Worm (Caenorhabditis elegans) whole organism, young adult: ENCODE results near the gene vglu-3.

ENCODE experiments used
- B0035.1 ChIP-seq: sonication (generic microtip); optimal IDR thresholded peaks from 2 replicates; lab custom pipeline; 2016; ENCODE audit warnings: missing genetic modification characterization, mild to moderate bottlenecking, missing compliant biosample characterization, missing genotype, missing genetic modification reagents
- F22D6.2 ChIP-seq: sonication (generic microtip); optimal IDR thresholded peaks from 2 replicates; lab custom pipeline; 2016; ENCODE audit warnings: mild to moderate bottlenecking, missing genetic modification characterization, missing compliant biosample characterization
- F55B11.4 ChIP-seq: sonication (generic microtip); optimal IDR thresholded peaks from 2 replicates; lab custom pipeline; 2016; ENCODE audit warnings: missing compliant biosample characterization, missing genetic modification characterization, borderline replicate concordance; ENCODE audit not compliant: insufficient read depth
- K11D2.4 ChIP-seq: fragments of 200-800 bp; sonication (Bioruptor generic); IDR thresholded peaks from 2 replicates; pipeline ENCODE4 v1.3.6; 2022; ENCODE audit warnings: missing genetic modification reagents, missing genetic modification characterization, missing compliant biosample characterization
- Y56A3A.18 ChIP-seq: fragments of 200-800 bp; sonication (Bioruptor generic); IDR thresholded peaks from 2 replicates; pipeline ENCODE4 v1.3.6; 2022; ENCODE audit warnings: missing genetic modification reagents, missing genetic modification characterization, missing compliant biosample characterization
- athp-1 ChIP-seq: sonication (generic microtip); optimal IDR thresholded peaks from 2 replicates; lab custom pipeline; 2017; ENCODE audit warnings: mild to moderate bottlenecking, missing genetic modification characterization, missing compliant biosample characterization
- bed-1 ChIP-seq: fragments of 200-800 bp; sonication (Bioruptor generic); IDR thresholded peaks from 2 replicates; pipeline ENCODE4 v1.3.6; 2022; ENCODE audit warnings: missing genetic modification reagents, missing genetic modification characterization, missing compliant biosample characterization
- bed-2 ChIP-seq: fragments of 200-800 bp; sonication (Bioruptor generic); IDR thresholded peaks from 2 replicates; pipeline ENCODE4 v1.3.6; 2022; ENCODE audit warnings: missing genetic modification reagents, missing genetic modification characterization, missing compliant biosample characterization
- ceh-27 ChIP-seq: fragments of 200-800 bp; sonication (Bioruptor generic); optimal IDR thresholded peaks from 2 replicates; lab custom pipeline; 2018; ENCODE audit warnings: mild to moderate bottlenecking, missing genetic modification characterization, moderate library complexity, missing compliant biosample characterization
- ceh-40 ChIP-seq: fragments of 200-800 bp; sonication (Bioruptor generic); IDR thresholded peaks from 2 replicates; pipeline ENCODE4 v1.3.6; 2022; ENCODE audit warnings: missing genetic modification characterization, missing compliant biosample characterization
- ceh-58 ChIP-seq: fragments of 200-800 bp; sonication (Bioruptor generic); IDR thresholded peaks from 2 replicates; pipeline ENCODE4 v1.3.6; 2022; ENCODE audit warnings: missing genetic modification characterization, missing compliant biosample characterization
- dpl-1 ChIP-seq: fragments of 150-350 bp; optimal IDR thresholded peaks from 2 replicates; lab custom pipeline; 2014; ENCODE audit warnings: missing biosample characterization, missing genetic modification reagents, missing genetic modification characterization
- efl-1 ChIP-seq: fragments of 150-350 bp; optimal IDR thresholded peaks from 2 replicates; lab custom pipeline; 2014; ENCODE audit warnings: missing biosample characterization, missing genetic modification reagents, missing genetic modification characterization
- ekl-4 ChIP-seq: fragments of 200-800 bp; sonication (Bioruptor generic); IDR thresholded peaks from 2 replicates; pipeline ENCODE4 v1.3.6; 2022; ENCODE audit warnings: missing genetic modification reagents, missing genetic modification characterization, missing compliant biosample characterization
- hmg-1.2 ChIP-seq: fragments of 200-800 bp; sonication (Bioruptor generic); IDR thresholded peaks from 2 replicates; pipeline ENCODE4 v1.3.6; 2022; ENCODE audit warnings: missing genetic modification reagents, missing genetic modification characterization, missing compliant biosample characterization
- hmg-20 ChIP-seq: fragments of 200-800 bp; sonication (Bioruptor generic); IDR thresholded peaks from 2 replicates; pipeline ENCODE4 v1.3.6; 2022; ENCODE audit warnings: missing genetic modification reagents, missing genetic modification characterization, missing compliant biosample characterization
- let-526 ChIP-seq: fragments of 200-800 bp; sonication (Bioruptor generic); IDR thresholded peaks from 2 replicates; pipeline ENCODE4 v1.3.6; 2022; ENCODE audit warnings: missing genetic modification reagents, missing genetic modification characterization, missing compliant biosample characterization
- lin-26 ChIP-seq: fragments of 200-800 bp; sonication (Bioruptor generic); IDR thresholded peaks from 2 replicates; pipeline ENCODE4 v1.3.6; 2022; ENCODE audit warnings: missing genetic modification reagents, missing genetic modification characterization, missing compliant biosample characterization
- madf-10 ChIP-seq: sonication (generic microtip); optimal IDR thresholded peaks from 2 replicates; lab custom pipeline; 2016; ENCODE audit warnings: mild to moderate bottlenecking, missing genetic modification characterization, missing compliant biosample characterization
- madf-3 ChIP-seq: fragments of 200-800 bp; sonication (Bioruptor generic); IDR thresholded peaks from 2 replicates; pipeline ENCODE4 v1.3.6; 2022; ENCODE audit warnings: missing genetic modification reagents, missing genetic modification characterization, missing compliant biosample characterization
- nfya-1 ChIP-seq: sonication (generic microtip); optimal IDR thresholded peaks from 2 replicates; lab custom pipeline; 2017; ENCODE audit warnings: antibody characterized with exemption, missing compliant biosample characterization, missing genetic modification characterization, borderline replicate concordance; ENCODE audit not compliant: insufficient read depth
- nhr-120 ChIP-seq: fragments of 200-800 bp; sonication (Bioruptor generic); IDR thresholded peaks from 2 replicates; pipeline ENCODE4 v1.3.6; 2022; ENCODE audit warnings: missing genetic modification characterization, missing compliant biosample characterization
- nhr-80 ChIP-seq: sonication (generic microtip); optimal IDR thresholded peaks from 2 replicates; lab custom pipeline; 2016; ENCODE audit warnings: missing genetic modification characterization, missing compliant biosample characterization
- repo-1 ChIP-seq: sonication (generic microtip); optimal IDR thresholded peaks from 2 replicates; lab custom pipeline; 2017; ENCODE audit warnings: mild to moderate bottlenecking, missing genetic modification characterization, missing compliant biosample characterization
- snpc-4 ChIP-seq, 5 experiments: fragments of 150-350 bp in 1 of 5; sonication (generic microtip) in 4 of 5; optimal IDR thresholded peaks; 2 replicates each; lab custom pipeline; 2014 to 2018; ENCODE audit warnings: missing genetic modification characterization in 5 of 5, missing biosample characterization in 3 of 5, antibody characterized with exemption in 2 of 5, mild to moderate bottlenecking in 2 of 5, missing compliant biosample characterization in 2 of 5, missing genotype in 2 of 5, moderate library complexity in 2 of 5, missing genetic modification reagents in 1 of 5
- tbx-9 ChIP-seq: sonication (generic microtip); optimal IDR thresholded peaks from 2 replicates; lab custom pipeline; 2016; ENCODE audit warnings: borderline replicate concordance, missing genetic modification characterization, inconsistent platforms, missing compliant biosample characterization
- unc-130 ChIP-seq: sonication (generic microtip); optimal IDR thresholded peaks from 2 replicates; lab custom pipeline; 2016; ENCODE audit warnings: missing genetic modification reagents, missing genetic modification characterization, missing compliant biosample characterization
- ztf-18 ChIP-seq: sonication (generic microtip); optimal IDR thresholded peaks from 2 replicates; lab custom pipeline; 2016; ENCODE audit warnings: missing genotype, mild to moderate bottlenecking, missing genetic modification characterization, missing compliant biosample characterization

vglu-3 gene

DNA sequence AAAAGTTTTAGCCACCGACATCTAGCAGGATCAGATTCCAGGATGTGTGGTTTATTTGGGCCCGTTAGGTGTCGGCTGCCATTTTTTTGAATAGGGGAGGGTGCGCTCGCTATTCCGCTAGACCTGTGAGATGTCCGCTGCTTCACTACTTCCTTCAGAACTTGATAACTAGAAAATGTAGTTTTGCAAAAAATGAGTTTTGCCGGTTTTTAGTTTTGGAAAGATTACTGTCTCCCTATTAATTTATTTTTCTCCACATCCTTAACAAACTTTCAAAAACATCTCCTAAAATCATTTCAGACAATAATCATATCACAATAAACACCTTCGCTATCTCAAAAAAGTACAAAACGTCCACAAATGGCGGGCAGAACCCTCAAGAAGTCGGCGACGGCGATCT is 5.3 kb upstream of the vglu-3 start, which contains the start of gene vglu-2:
TSS of gene vglu-2 (plus strand) at position 301 of the 400 bp plus-strand sequence.
- TF ChIP-seq snpc-4 (GFP tag; optimal IDR thresholded peaks at IDR 0.05; lab: Kevin White, UChicago) (no peak), snpc-4 (tag; optimal IDR thresholded peaks at IDR 0.05; lab: Kevin White, UChicago) (peak in 2 of 4 experiments; percentile 29 to 56), ceh-58 (GFP tag; lab: Robert Waterston, UW) (no peak)

DNA sequence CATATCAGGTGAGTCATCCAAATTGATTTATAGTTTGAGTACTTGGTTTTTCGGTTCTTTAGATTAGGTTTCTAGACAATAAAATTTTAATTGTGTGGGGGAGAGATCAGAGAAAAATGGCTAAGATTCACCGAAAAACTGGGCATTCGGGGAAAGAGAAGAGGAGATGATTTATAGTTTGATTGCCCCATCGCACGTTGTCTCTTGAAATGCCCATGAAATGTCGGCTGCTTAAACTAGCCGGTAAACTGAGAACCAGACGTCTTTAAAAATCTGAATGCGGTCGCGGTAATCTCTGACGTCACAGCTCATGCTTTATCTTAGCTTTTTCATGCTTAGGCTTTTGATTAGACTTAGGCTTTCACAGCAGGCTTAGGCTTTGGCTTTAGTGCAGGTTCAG is 3.3 kb upstream of the vglu-3 start:
- TF ChIP-seq snpc-4 (GFP tag; optimal IDR thresholded peaks at IDR 0.05; lab: Kevin White, UChicago) (no peak), snpc-4 (tag; optimal IDR thresholded peaks at IDR 0.05; lab: Kevin White, UChicago) (peak in 2 of 4 experiments; percentile 4 to 51), hmg-20 (GFP tag; lab: Robert Waterston, UW) (no peak), lin-26 (GFP tag; lab: Robert Waterston, UW) (0 out of 2 replicates have a peak, but pooled peaks have one; percentile 23)

DNA sequence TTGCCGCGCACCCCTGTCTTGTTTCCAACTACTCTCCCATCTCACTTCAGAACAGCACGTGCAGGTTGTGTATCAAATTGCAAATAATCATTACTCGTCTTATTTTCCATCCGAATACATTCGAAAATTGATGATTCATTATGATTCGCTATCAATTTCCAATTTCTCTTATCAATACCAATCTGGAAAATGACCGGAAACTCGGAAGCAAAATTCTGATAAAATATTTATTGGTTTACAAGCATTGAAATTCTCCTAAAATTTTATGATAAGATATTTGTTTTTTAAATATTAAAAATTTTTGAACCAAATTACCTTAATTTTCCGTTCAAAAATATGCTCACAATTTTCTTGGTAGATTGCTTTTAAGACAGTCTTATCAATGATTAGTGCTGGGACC is 5.1 kb downstream of the vglu-3 start:
- no peak for TF ChIP-seq unc-130 (GFP tag; lab: Kevin White, UChicago)
- TF ChIP-seq nhr-80 (tag; lab: Kevin White, UChicago), result peak; percentile 42

ce11 chrIII:10306049-10306448 is 5.9 kb downstream of the vglu-3 start, which contains the start of gene T07A5.1:
T07A5.1 (minus strand) TSS chrIII:10306197.
- no peak for TF ChIP-seq madf-10 (tag; lab: Kevin White, UChicago)

DNA sequence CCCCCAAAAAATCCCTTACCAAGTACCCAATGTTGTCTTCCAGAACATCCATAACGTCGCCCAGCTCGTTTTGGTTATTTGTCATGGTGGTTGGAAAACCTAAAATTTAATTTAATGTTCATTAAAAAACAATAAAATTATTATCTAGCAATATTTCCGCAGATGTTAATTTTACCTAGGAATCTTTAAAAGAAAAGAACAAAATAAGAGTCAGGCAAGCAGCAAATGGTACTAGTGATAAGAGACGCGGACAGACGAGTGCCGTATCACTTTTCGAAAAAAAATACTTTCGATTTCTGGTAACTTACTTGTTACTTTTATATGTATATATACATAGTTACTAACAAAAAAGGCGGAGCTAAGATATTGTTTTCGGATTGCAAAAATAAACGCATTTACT is 10.8 kb downstream of the vglu-3 start, which contains the start of gene T07A5.7:
TSS of gene T07A5.7 (minus strand) at position 101 of the 400 bp plus-strand sequence.
- no peak for TF ChIP-seq athp-1
- no peak for TF ChIP-seq nhr-120 (GFP tag; lab: Robert Waterston, UW)
- no peak for TF ChIP-seq snpc-4 (GFP tag; optimal IDR thresholded peaks at IDR 0.05; lab: Kevin White, UChicago)
- TF ChIP-seq snpc-4 (tag; optimal IDR thresholded peaks at IDR 0.05; lab: Kevin White, UChicago), result no peak
- TF ChIP-seq dpl-1 (GFP tag; lab: Kevin White, UChicago), result no peak
- no peak for TF ChIP-seq tbx-9 (tag; lab: Kevin White, UChicago)
- no peak for TF ChIP-seq bed-2 (GFP tag; lab: Robert Waterston, UW)
- TF ChIP-seq madf-3 (GFP tag; lab: Robert Waterston, UW), result no peak
- TF ChIP-seq ceh-40 (GFP tag; lab: Robert Waterston, UW), result no peak
- TF ChIP-seq hmg-1.2 (GFP tag; lab: Robert Waterston, UW), result no peak
- no peak for TF ChIP-seq let-526 (GFP tag; lab: Robert Waterston, UW)
- no peak for TF ChIP-seq nfya-1

DNA sequence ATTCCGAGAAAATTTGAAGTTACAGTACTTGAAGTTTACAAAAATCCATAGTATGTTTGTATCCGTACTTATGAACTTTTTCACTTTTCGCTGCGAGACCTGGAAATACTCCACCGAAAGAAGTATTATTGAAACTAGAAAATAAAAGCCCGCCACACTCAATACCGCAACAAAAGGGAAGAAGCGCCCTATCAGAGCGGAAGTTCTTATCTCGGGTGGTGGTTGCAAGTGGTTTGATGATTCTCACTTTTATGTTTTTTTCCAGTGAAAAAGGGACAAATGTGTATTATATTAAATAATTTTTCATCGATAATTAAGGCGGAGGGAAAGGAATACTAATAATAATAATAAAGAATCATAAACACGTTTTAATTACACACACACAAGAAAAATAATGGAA is 14.1 kb downstream of the vglu-3 start:
- TF ChIP-seq bed-1 (GFP tag; lab: Robert Waterston, UW) (no peak), F22D6.2 (tag; lab: Kevin White, UChicago) (no peak), ceh-58 (GFP tag; lab: Robert Waterston, UW) (no peak), repo-1 (tag; lab: Kevin White, UChicago) (no peak), B0035.1 (tag; lab: Kevin White, UChicago) (no peak), nhr-80 (tag; lab: Kevin White, UChicago) (peak; percentile 24), let-526 (GFP tag; lab: Robert Waterston, UW) (no peak), ceh-40 (GFP tag; lab: Robert Waterston, UW) (no peak), ztf-18 (peak; percentile 0), ceh-27 (GFP tag; lab: Kevin White, UChicago) (no peak)

DNA sequence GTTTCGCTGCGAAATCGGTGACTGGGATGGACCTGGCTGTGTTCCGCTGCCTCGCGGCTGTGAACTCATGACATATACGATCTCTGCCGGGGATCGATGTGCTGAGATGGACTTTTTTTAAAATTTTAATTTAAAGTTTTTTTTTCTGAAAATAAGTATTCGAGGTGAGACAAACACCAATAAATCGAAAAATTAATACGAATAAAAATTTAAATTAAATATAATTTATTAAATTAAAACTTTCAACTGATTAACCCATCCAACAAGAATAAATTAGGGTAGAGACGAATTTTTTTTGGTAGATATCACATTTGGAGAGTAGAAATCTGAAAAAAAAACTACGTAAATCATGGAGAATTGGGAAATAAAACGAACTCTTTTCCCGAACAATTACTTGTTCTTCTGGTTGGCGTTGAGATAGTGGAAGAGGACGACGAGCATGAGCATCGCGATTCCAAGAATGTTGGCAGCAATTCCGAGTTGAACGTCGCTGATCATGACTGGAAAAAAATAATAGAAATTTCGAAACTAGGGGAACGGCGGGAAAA is 18.0 kb downstream of the vglu-3 start, which contains the start of the genes unc-50 and ostf-4:
TSS of gene unc-50 (minus strand) at position 101 of the 548 bp plus-strand sequence.
TSS of gene ostf-4 (minus strand) at position 498 of the 548 bp plus-strand sequence.
- TF ChIP-seq F55B11.4 (tag; lab: Kevin White, UChicago) (no peak), efl-1 (GFP tag; lab: Kevin White, UChicago) (no peak), Y56A3A.18 (no peak), B0035.1 (tag; lab: Kevin White, UChicago) (no peak), ekl-4 (GFP tag; lab: Robert Waterston, UW) (no peak), nhr-80 (tag; lab: Kevin White, UChicago) (no peak), K11D2.4 (GFP tag; lab: Robert Waterston, UW) (no peak)
